Worm (Caenorhabditis elegans): ENCODE data around the gene ZK185.4.

DNA sequence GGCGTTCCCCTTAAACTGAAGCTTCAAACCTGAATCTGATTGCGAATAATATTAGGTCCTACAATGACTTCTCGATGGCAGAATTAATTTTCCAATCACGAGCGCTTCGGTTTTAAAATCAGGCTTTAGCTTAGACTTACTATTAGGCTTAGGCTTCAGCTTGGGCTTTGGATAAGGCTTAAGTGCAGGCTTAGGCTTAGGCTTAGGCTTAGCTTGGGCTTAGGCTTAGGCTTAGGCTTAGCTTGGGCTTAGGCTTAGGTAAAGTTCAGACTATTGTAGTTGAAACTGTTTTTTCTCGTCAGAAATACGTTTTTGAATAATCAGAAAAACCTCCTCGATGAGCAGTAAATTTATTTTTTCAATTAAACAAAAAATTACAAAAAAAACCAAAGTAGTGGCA lies 6.2 kb downstream of the ZK185.4 start:
- no peak for TF ChIP-seq W03F9.2 (tag; optimal IDR thresholded peaks at IDR 0.05)
- TF ChIP-seq him-1 (tag; optimal IDR thresholded peaks at IDR 0.05): no peak
- no peak for TF ChIP-seq dao-5 (tag; optimal IDR thresholded peaks at IDR 0.05)
